Fruit fly (Drosophila melanogaster) whole organism: ENCODE results near the gene CG32318.

Source experiments
- CG8478 ChIP-seq: fragments of >200 bp; optimal IDR thresholded peaks from 2 replicates; lab custom pipeline; 2018; ENCODE audit warnings: inconsistent platforms
- Dll ChIP-seq: fragments of >200 bp; optimal IDR thresholded peaks from 2 replicates; lab custom pipeline; 2017
- EcR ChIP-seq, 2 experiments: fragments of >200 bp; optimal IDR thresholded peaks; 2 replicates each; lab custom pipeline; 2017; ENCODE audit warnings: missing biosample characterization in 2 of 2, missing genetic modification characterization in 2 of 2, missing genetic modification reagents in 2 of 2
- pan ChIP-seq: fragments of >200 bp; optimal IDR thresholded peaks from 2 replicates; lab custom pipeline; 2017
- psq ChIP-seq: fragments of >200 bp; optimal IDR thresholded peaks from 2 replicates; lab custom pipeline; 2017
- usp ChIP-seq: fragments of >200 bp; optimal IDR thresholded peaks from 2 replicates; lab custom pipeline; 2017; ENCODE audit warnings: missing biosample characterization, missing genetic modification characterization, mixed read lengths

Gene CG32318

DNA sequence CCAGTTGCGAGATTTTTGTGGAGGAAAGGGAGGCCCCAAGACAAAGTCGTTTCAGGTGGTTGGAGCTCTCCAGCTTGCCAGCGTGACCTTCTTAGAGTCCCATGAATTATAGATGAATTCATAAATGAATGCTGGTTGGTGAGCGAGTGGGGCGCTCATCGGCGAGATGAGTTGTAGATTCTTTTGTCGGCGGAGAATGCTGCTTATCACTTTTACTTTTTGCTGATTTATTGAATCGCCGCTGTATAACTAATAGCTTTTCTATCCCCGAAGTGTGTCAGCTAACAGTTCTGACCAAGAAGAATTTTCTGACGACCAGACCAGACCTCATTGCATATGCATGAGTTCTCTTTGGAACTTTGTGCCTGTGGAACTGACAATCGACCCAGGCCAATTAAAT is 34.6 kb downstream of the CG32318 start:
- TF ChIP-seq pan = no peak
- no peak for TF ChIP-seq CG8478
- no peak for TF ChIP-seq EcR (GFP tag; optimal IDR thresholded peaks at IDR 0.05; lab: Kevin White, UChicago)
- no peak for TF ChIP-seq psq
- TF ChIP-seq usp = no peak
- TF ChIP-seq Dll (lab: Kevin White, UChicago) = no peak

DNA sequence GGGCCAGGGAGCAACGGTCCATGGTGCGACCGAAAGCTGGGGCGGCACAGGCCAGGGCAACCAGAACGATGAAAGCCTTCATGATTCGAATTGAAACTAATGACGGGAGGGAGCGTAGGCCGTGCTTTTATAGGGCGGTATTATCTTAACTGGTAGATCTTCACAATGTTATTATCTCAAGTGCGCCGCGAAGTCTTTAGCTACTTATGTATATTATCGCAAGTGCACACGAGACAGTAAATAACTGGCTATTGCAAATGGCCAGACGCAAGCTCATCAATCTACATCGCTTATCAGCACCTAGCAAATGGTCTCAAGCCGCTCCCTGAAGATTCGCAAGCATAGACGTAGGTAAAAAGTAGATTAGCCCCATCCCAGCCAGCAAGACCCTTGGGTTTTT is 35.6 kb downstream of the CG32318 start, which contains the start of gene LysD:
Gene LysD, minus strand, starts transcription at position 101 of the 400 bp plus-strand sequence.
- TF ChIP-seq psq (no peak), pan (no peak), EcR (GFP tag; optimal IDR thresholded peaks at IDR 0.05; lab: Kevin White, UChicago) (no peak), Dll (lab: Kevin White, UChicago) (no peak), CG8478 (no peak), usp (no peak)

DNA sequence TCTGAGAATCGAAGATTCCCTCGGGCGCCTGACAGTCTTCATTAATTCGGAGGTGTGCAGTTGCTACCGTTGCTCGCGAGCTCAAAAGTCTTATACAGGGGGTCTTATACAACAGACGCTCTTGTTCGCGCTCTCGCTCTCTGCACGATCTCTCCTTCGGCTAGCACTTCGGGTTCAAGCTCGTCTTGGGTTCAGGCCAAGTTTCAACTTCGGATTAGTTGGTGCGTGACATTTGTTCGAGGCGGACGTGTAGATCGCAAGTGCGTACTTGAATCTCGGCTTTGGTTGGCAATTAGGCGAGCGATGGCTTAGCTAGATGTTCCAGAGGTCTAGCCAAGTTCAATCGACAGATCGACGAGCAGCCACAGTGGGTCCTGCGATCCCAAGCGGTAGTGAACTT is 38.5 kb downstream of the CG32318 start:
- TF ChIP-seq psq (no peak), EcR (GFP tag; optimal IDR thresholded peaks at IDR 0.05; lab: Kevin White, UChicago) (no peak), usp (no peak), pan (no peak), Dll (lab: Kevin White, UChicago) (no peak), CG8478 (no peak)

DNA sequence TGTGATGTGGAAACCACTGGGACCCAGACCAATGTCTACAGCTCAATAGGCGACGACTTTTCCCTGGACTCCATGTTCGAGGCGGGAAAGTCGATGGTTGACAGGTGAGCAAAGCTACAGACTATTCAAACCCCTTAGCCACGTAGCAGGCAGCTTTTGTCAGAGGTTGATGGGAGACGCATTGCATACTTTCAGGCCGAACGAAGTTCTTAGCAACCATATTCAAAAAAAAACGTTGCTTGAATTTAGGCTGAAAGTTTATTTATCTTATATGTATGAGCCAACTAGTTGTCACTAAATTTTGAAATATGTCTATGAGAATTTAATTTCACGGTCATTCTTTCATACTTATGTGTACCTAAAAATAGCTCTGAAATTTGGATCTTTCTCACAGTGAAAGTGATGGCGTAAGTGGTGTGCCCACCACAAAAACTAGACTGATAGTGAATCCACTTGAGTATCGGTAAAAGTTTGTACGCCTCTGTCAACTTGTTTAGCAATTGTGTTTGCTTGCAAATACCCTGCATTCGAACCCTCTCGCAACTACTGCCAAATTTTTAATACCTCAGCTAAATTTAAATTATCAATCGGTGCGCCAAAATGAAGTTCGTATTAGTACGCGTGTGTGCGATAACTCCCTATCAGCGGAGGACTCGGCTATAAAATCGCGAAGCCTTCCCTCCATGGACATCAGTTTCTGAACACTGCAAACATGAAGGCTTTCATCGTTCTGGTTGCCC is 39.9 kb downstream of the CG32318 start, which contains the start of gene LysB:
Gene LysB, plus strand, starts transcription at position 690 of the 740 bp plus-strand sequence.
- TF ChIP-seq usp (no peak), pan (no peak), Dll (lab: Kevin White, UChicago) (no peak), EcR (GFP tag; optimal IDR thresholded peaks at IDR 0.05; lab: Kevin White, UChicago) (no peak), CG8478 (no peak), psq (no peak)

DNA sequence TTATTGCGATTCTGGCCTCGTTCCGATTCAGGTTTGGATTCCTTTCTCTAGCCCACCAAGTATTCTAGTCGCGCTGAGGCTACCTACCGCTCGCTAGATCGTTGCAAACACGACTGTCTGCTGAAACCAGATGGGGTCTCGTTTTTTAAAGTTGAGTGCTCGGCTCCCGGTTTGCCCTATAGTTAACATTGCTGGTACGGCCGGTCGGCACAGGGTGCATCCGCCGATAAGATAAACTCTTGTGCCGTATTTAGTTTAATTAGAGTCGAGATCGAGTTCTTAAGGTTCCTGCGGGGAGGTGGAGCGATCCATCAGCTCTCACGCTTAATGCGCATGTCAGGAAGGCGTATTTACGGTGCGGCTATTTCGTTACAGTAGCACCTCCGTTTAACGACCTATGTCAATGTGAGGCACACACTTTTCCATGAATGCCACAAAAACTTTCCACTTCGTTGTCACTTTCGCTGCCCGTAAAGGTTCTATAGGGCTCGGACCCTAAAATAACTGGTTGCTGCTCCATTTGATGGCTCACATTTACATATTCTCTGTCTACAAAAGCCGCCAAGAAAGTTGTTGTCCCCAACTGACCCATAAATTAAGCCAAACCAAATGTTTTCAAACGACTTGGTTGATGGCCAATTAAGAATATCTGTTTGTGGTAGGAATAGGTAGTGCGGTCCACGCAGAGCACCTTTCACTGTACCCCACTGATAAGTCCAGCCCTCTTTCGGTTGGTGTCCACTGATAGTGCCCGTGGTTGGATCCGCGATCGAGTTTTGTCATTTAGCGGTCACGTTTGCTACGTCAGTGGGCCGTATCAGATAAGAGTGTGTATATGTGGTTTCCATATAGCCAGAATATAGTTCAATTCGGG is 41.8 kb downstream of the CG32318 start, which contains the start of gene CG9119:
Gene CG9119, minus strand, starts transcription at position 122 of the 874 bp plus-strand sequence.
- TF ChIP-seq psq (no peak), Dll (lab: Kevin White, UChicago) (no peak), EcR (GFP tag; optimal IDR thresholded peaks at IDR 0.05; lab: Kevin White, UChicago) (no peak), usp (no peak)

DNA sequence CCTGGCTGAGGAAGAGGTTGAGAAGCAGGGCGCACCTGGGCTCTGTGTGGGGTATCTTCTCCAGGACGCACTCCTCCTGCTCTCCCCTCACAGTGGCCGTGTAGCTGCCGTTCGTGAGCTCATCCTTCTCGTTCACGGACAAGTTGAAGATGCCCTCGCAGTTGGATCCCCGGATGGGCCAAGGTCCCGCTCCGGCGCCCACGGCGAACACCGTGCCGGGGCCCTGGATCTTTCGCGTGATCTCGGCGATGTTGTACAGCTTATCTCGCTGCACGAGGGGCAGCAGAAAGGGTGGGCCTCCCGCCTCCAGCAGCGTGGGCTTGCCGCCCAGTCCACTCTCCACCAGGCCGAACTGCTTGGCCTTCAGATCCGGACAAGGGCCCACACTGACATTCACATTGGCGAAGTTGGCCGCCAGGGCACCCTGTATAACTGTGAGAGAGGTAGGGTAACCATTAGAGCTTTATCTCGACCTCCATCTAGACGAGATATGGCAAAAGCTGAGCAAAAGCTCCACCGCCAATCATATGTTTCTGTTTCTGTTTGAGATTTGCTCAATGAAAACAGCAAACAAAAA is 42.8 kb downstream of the CG32318 start:
- TF ChIP-seq EcR (GFP tag; optimal IDR thresholded peaks at IDR 0.05; lab: Kevin White, UChicago) (no peak), CG8478 (no peak), Dll (lab: Kevin White, UChicago) (no peak), pan (no peak), psq (no peak), usp (no peak)

DNA sequence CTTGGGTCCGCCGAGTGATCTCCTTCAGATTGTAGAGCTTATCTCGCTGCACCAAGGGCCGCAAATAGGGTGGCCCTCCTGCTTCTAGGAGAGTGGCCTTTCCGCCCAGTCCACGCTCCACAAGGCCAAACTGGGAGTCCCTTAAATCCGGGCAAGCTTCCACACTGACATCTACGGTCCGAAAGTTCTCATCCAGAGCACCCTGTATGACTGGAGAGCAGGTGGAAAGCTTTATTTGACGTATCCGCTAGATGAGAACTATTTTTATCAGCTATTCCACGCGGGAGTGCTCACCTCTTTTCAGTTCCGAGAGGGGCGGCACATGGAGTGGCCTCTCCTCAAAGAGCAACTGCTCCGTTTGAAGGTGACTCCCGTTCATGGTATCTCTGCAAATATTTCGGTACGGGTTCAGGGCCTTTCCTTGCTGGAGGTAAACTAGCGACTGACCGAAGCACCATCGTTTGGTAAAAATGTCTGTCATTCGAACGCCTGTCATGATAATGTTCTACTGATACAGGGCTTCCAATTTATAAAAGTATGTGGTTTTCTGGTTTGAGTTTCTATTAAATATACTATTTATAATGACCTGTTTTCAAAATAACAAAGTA is 44.0 kb downstream of the CG32318 start, which contains the start of gene meep:
Gene meep, minus strand, starts transcription at position 449 of the 608 bp plus-strand sequence.
- TF ChIP-seq CG8478 = no peak
- TF ChIP-seq psq = no peak
- TF ChIP-seq pan = no peak
- no peak for TF ChIP-seq EcR (GFP tag; optimal IDR thresholded peaks at IDR 0.05; lab: Kevin White, UChicago)
- no peak for TF ChIP-seq usp
- no peak for TF ChIP-seq Dll (lab: Kevin White, UChicago)

DNA sequence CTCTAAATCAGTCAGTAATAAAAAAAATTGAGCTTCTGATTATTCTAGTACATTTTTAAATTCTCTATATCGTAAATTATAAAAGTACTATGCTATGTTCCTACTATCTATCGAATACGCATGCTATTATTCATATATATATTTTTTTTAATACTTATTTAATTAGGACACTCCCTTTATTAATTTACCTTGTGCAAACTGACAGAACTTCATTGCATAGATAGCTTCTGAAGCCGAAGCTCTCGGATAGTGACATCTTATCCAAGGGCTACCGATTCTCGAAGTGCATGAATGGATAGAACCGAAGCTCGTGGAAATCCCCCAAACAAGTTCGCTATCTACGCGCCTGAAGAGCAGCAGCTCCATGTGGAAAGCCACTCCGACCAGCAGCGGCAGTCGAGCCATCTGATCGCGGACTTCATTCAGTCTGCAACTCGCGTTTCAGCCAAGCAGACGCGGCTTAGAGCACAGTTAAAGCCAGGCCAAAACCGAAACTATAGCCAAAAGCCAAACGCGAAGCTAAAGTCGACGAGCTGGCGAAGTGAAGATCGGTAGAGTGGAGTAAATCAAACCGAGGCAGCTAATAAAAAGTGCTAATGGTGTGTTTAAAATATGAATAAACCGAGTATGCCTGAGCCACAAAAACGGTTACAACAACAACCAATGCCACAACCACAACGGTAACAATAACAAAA is 46.2 kb downstream of the CG32318 start, which contains the start of gene mwh:
Gene mwh, plus strand, starts transcription at position 430 of the 695 bp plus-strand sequence.
- TF ChIP-seq CG8478 (no peak), psq (no peak), EcR (GFP tag; optimal IDR thresholded peaks at IDR 0.05; lab: Kevin White, UChicago) (no peak), usp (no peak), Dll (lab: Kevin White, UChicago) (no peak), pan (no peak)
